Worm (Caenorhabditis elegans): ENCODE measurements around the gene pld-1.

- TF ChIP-seq ama-1 (optimal IDR thresholded peaks at IDR 0.05) (no peak), ceh-28 (tag; optimal IDR thresholded peaks at IDR 0.05) (no peak), Y5F2A.4 (GFP tag; optimal IDR thresholded peaks at IDR 0.05) (no peak), ceh-82 (tag; optimal IDR thresholded peaks at IDR 0.05) (no peak), unc-62 (GFP tag; optimal IDR thresholded peaks at IDR 0.05 in 1 of 2) (no peak), unc-62 (tag; optimal IDR thresholded peaks at IDR 0.05) (no peak), aly-2 (tag; optimal IDR thresholded peaks at IDR 0.05) (no peak), snpc-4 (tag; optimal IDR thresholded peaks at IDR 0.05) (no peak), nhr-28 (tag; optimal IDR thresholded peaks at IDR 0.05) (no peak), fos-1 (tag; optimal IDR thresholded peaks at IDR 0.05) (no peak), snpc-1.2 (GFP tag; IDR thresholded peaks at IDR 0.05) (no peak), pqm-1 (tag; optimal IDR thresholded peaks at IDR 0.05) (no peak), F49E8.2 (tag; optimal IDR thresholded peaks at IDR 0.05; ENCODE audit: borderline replicate concordance) (no peak), R02D3.7 (tag; optimal IDR thresholded peaks at IDR 0.05) (no peak), pha-4 (GFP tag; IDR thresholded peaks at IDR 0.05) (no peak), pha-4 (tag; optimal IDR thresholded peaks at IDR 0.05) (no peak)
Observed at ce11 chrII:5066967-5067366, 24.5 kb downstream of the pld-1 start.

Measured in whole organism, L4 larva.